Fruit fly (Drosophila melanogaster): ENCODE measurements around the gene Srp9.

Srp9 gene

DNA sequence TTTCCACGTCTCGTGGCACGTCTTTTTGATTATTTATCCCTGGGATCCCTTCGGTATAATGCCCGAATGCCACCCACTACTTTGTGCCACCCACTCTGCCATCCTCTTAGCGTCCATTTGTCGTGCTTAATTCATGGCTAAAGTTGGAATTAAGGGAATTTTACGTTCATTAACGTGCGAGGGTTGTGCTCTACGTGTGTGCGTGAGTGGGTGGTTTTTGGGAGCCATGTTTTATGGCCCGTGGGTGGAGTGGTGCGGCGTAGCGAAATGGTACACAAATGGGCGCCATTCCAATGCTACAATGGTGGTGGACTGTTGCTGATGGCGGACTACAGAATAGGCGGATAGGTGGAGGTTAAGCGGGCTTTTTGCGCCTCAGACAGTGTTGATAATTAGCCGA is 31.0 kb downstream of the Srp9 start:
- no peak for TF ChIP-seq sv (GFP tag; optimal IDR thresholded peaks at IDR 0.05)
- TF ChIP-seq Hr78 (GFP tag; optimal IDR thresholded peaks at IDR 0.05), result no peak
- no peak for TF ChIP-seq GATAd (GFP tag; optimal IDR thresholded peaks at IDR 0.05)
- no peak for TF ChIP-seq OdsH (GFP tag; optimal IDR thresholded peaks at IDR 0.05)
- no peak for TF ChIP-seq rgr (GFP tag; optimal IDR thresholded peaks at IDR 0.05)
- no peak for TF ChIP-seq N (GFP tag; optimal IDR thresholded peaks at IDR 0.05)
- no peak for TF ChIP-seq Hr83 (GFP tag; optimal IDR thresholded peaks at IDR 0.05; ENCODE audit: poor library complexity, severe bottlenecking)
- TF ChIP-seq CrebA (GFP tag; optimal IDR thresholded peaks at IDR 0.05; ENCODE audit: borderline replicate concordance), result no peak
- TF ChIP-seq Sp1 (GFP tag; optimal IDR thresholded peaks at IDR 0.05), result no peak

DNA sequence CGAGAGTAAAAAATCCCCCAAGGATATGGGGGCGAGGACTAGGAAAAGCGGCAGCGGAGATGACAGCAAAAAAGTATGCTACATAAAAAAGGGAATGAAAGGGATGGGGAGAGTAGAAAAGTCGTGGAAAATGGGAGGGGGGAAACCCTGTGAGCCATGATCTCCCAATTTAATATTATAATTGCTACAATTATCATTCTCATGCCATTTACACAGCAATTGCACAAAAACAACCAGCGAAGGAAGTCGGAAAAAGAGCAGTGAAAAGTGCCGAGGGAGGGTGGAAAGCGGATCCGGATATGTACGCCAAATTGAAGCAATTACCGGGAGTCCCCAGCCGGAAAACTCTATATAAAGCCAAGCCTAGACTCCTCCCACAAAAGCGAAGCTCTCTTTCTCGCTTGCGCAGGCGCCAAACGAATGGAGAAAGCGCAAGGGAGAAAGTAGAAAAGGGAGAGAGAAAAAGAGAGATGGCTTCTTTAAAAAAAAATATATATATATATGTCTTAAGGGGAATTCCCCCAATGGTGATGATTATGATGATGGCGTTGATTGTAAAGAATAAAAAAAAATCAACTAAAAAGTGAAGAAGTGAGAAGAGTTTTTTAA is 32.4 kb downstream of the Srp9 start:
- no peak for TF ChIP-seq psq (GFP tag; optimal IDR thresholded peaks at IDR 0.05)
- no peak for TF ChIP-seq Myc (optimal IDR thresholded peaks at IDR 0.05)
- no peak for TF ChIP-seq Rel (GFP tag; optimal IDR thresholded peaks at IDR 0.05)
- peak; percentile 29 for TF ChIP-seq Rel (tag; optimal IDR thresholded peaks at IDR 0.05)
- no peak for TF ChIP-seq Hr83 (GFP tag; optimal IDR thresholded peaks at IDR 0.05; ENCODE audit: poor library complexity, severe bottlenecking)
- TF ChIP-seq rgr (GFP tag; optimal IDR thresholded peaks at IDR 0.05), result no peak
- no peak for TF ChIP-seq GATAd (GFP tag; optimal IDR thresholded peaks at IDR 0.05)

DNA sequence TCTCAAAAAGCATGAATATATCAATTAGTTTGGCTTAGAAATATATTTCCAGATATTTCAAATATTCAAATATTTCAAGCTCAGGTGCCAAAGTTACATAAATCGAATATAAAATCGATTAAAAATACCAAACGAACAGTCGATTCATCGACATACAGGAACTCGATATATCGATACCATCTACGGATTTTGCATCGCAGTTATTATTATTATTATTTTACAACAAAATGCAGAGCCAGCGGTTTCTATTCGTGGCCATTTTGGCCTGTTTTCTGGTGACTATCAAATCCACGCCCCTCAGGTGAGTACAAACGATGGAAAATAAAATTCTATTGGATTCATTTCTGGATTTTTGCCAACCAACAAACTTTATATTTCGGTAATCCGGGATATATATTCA is 34.3 kb downstream of the Srp9 start, which contains the start of gene RNaseX25:
TSS of gene RNaseX25 (plus strand) at position 147 of the 400 bp plus-strand sequence.
- peak; percentile 13 for TF ChIP-seq sage (GFP tag; optimal IDR thresholded peaks at IDR 0.05)
- TF ChIP-seq fru (GFP tag; optimal IDR thresholded peaks at IDR 0.05), result no peak
- TF ChIP-seq Dif (GFP tag; optimal IDR thresholded peaks at IDR 0.05; ENCODE audit: partially characterized antibody), result no peak
- no peak for TF ChIP-seq Hnf4 (GFP tag; optimal IDR thresholded peaks at IDR 0.05)

DNA sequence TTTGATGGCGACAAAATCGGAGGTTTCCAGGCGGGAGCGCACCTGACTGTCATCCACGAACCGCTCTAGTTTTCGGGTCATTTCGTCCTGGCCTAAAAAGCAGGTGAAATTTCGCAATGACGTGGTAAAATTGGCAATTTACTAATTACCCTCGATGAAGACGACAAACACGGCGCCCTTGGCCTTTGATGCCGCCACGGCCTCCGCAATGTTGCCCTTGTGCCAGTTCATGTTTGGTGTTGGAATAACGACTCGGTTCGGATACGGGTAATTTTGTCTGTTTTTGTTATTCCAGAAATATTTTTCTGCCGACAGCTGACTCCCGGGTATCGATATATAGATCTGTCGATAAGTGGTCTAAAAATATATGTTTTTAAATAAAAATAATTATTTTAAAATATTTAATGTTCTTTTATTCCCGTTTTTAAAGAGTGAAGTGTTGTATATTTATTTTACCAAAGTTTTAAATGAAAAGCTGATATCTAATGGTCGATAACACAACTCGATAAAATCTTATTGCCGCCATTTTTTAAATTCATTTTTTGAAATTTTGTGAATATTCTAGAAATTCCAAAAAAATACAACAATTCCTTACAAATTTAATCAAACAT is 38.6 kb downstream of the Srp9 start, which contains the start of gene CG8042:
TSS of gene CG8042 (minus strand) at position 321 of the 611 bp plus-strand sequence.
- TF ChIP-seq Rel (GFP tag; optimal IDR thresholded peaks at IDR 0.05) (no peak), Rel (tag; optimal IDR thresholded peaks at IDR 0.05) (peak; percentile 23), Jra (GFP tag; optimal IDR thresholded peaks at IDR 0.05) (no peak), woc (GFP tag; optimal IDR thresholded peaks at IDR 0.05) (no peak), N (GFP tag; optimal IDR thresholded peaks at IDR 0.05) (no peak), ey (GFP tag; optimal IDR thresholded peaks at IDR 0.05) (no peak), h (GFP tag; optimal IDR thresholded peaks at IDR 0.05) (no peak), lola (GFP tag; optimal IDR thresholded peaks at IDR 0.05) (no peak), br (GFP tag; optimal IDR thresholded peaks at IDR 0.05) (no peak), pan (optimal IDR thresholded peaks at IDR 0.05) (no peak)

DNA sequence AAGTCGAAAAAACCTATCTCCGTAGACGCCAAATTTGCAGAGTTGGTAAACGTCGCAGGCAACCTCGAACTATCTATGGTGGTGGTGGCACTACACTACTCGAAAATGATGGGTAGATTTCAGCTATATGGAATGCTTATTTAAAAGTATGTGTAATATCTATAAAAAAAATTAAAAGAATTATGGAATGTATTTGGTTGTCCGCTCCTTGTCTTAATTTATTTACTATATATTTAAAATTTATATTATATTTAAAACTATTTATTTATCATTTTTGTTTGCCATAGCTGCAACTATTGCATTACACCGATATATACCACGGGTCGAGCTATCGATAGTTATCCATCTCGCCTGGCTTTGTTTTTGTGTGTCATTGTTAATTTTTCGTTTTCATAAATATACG is 39.9 kb downstream of the Srp9 start, which contains the start of the genes HP4 and CG8209:
TSS of gene HP4 (minus strand) at position 74 of the 403 bp plus-strand sequence.
TSS of gene CG8209 (plus strand) at position 326 of the 403 bp plus-strand sequence.
- TF ChIP-seq Abd-B (GFP tag; optimal IDR thresholded peaks at IDR 0.05) (no peak), sage (GFP tag; optimal IDR thresholded peaks at IDR 0.05) (peak; percentile 70), CG9705 (GFP tag; optimal IDR thresholded peaks at IDR 0.05) (peak; percentile 58), dl (GFP tag; optimal IDR thresholded peaks at IDR 0.05; ENCODE audit: insufficient read depth in 1 of 2, partially characterized antibody in 2 of 2) (no peak), sv (GFP tag; optimal IDR thresholded peaks at IDR 0.05) (peak; percentile 75), brk (GFP tag; optimal IDR thresholded peaks at IDR 0.05) (peak; percentile 85), h (GFP tag; optimal IDR thresholded peaks at IDR 0.05) (peak; percentile 7), dsf (GFP tag; optimal IDR thresholded peaks at IDR 0.05; ENCODE audit: borderline replicate concordance) (peak; percentile 82), tai (GFP tag; optimal IDR thresholded peaks at IDR 0.05) (no peak), Dif (GFP tag; optimal IDR thresholded peaks at IDR 0.05; ENCODE audit: partially characterized antibody) (no peak), Hr78 (GFP tag; optimal IDR thresholded peaks at IDR 0.05) (no peak), CrebA (GFP tag; optimal IDR thresholded peaks at IDR 0.05; ENCODE audit: borderline replicate concordance) (no peak), Hr83 (GFP tag; optimal IDR thresholded peaks at IDR 0.05; ENCODE audit: poor library complexity, severe bottlenecking) (peak; percentile 75), rgr (GFP tag; optimal IDR thresholded peaks at IDR 0.05) (peak; percentile 81), pan (optimal IDR thresholded peaks at IDR 0.05) (no peak), jim (GFP tag; optimal IDR thresholded peaks at IDR 0.05) (no peak), lola (GFP tag; optimal IDR thresholded peaks at IDR 0.05) (no peak), N (GFP tag; optimal IDR thresholded peaks at IDR 0.05) (no peak), GATAd (GFP tag; optimal IDR thresholded peaks at IDR 0.05) (peak; percentile 4), Jra (GFP tag; optimal IDR thresholded peaks at IDR 0.05) (peak; percentile 73), Mio (GFP tag; optimal IDR thresholded peaks at IDR 0.05) (no peak), Dfd (GFP tag; optimal IDR thresholded peaks at IDR 0.05) (no peak), dmrt93B (GFP tag; optimal IDR thresholded peaks at IDR 0.05) (no peak), Myc (optimal IDR thresholded peaks at IDR 0.05) (no peak), Sp1 (GFP tag; optimal IDR thresholded peaks at IDR 0.05) (peak; percentile 81), OdsH (GFP tag; optimal IDR thresholded peaks at IDR 0.05) (peak; percentile 67), psq (GFP tag; optimal IDR thresholded peaks at IDR 0.05) (peak; percentile 84), ey (GFP tag; optimal IDR thresholded peaks at IDR 0.05) (peak; percentile 35), fru (GFP tag; optimal IDR thresholded peaks at IDR 0.05) (peak; percentile 77), CG32264 (GFP tag; optimal IDR thresholded peaks at IDR 0.05) (peak; percentile 39), foxo (GFP tag; optimal IDR thresholded peaks at IDR 0.05) (peak in 1 of 2 experiments; percentile 85), Hnf4 (GFP tag; optimal IDR thresholded peaks at IDR 0.05) (peak; percentile 77), Rel (GFP tag; optimal IDR thresholded peaks at IDR 0.05) (peak; percentile 1), Rel (tag; optimal IDR thresholded peaks at IDR 0.05) (peak; percentile 67), usp (GFP tag; optimal IDR thresholded peaks at IDR 0.05) (no peak), br (GFP tag; optimal IDR thresholded peaks at IDR 0.05) (no peak)
